Worm (Caenorhabditis elegans) whole organism, young adult: ENCODE results near the gene grwd-1.

ENCODE experiments used
- B0261.1 ChIP-seq: sonication (generic microtip); optimal IDR thresholded peaks from 2 replicates; lab custom pipeline; 2016; ENCODE audit warnings: mild to moderate bottlenecking, missing genetic modification characterization, moderate library complexity, missing compliant biosample characterization
- D2030.7 ChIP-seq: fragments of 200-800 bp; sonication (Bioruptor generic); IDR thresholded peaks from 2 replicates; pipeline ENCODE4 v1.3.6; 2022; ENCODE audit warnings: missing genetic modification reagents, missing genetic modification characterization, missing compliant biosample characterization
- F33H1.4 ChIP-seq: fragments of 200-800 bp; sonication (Bioruptor generic); IDR thresholded peaks from 2 replicates; pipeline ENCODE4 v1.3.6; 2022; ENCODE audit warnings: missing genetic modification reagents, missing genetic modification characterization, missing compliant biosample characterization
- T07F8.4 ChIP-seq: sonication (generic microtip); optimal IDR thresholded peaks from 2 replicates; lab custom pipeline; 2016; ENCODE audit warnings: mild to moderate bottlenecking, missing genetic modification characterization, moderate library complexity, missing compliant biosample characterization
- ZK185.1 ChIP-seq: sonication (generic microtip); optimal IDR thresholded peaks from 2 replicates; lab custom pipeline; 2016; ENCODE audit warnings: mild to moderate bottlenecking, missing genetic modification characterization, missing compliant biosample characterization; ENCODE audit not compliant: poor library complexity, severe bottlenecking
- aptf-2 ChIP-seq: fragments of 200-800 bp; sonication (Bioruptor generic); conservative IDR thresholded peaks from 2 replicates; pipeline ENCODE4 v1.3.6; 2022; ENCODE audit warnings: missing genetic modification reagents, missing genetic modification characterization, missing compliant biosample characterization
- attf-5 ChIP-seq: fragments of 200-800 bp; sonication (Bioruptor generic); optimal IDR thresholded peaks from 2 replicates; lab custom pipeline; 2018; ENCODE audit warnings: mild to moderate bottlenecking, missing genetic modification characterization, missing compliant biosample characterization
- ceh-27 ChIP-seq: fragments of 200-800 bp; sonication (Bioruptor generic); optimal IDR thresholded peaks from 2 replicates; lab custom pipeline; 2018; ENCODE audit warnings: mild to moderate bottlenecking, missing genetic modification characterization, moderate library complexity, missing compliant biosample characterization
- ceh-40 ChIP-seq: fragments of 200-800 bp; sonication (Bioruptor generic); IDR thresholded peaks from 2 replicates; pipeline ENCODE4 v1.3.6; 2022; ENCODE audit warnings: missing genetic modification characterization, missing compliant biosample characterization
- ceh-91 ChIP-seq: fragments of 200-800 bp; sonication (Bioruptor generic); IDR thresholded peaks from 2 replicates; pipeline ENCODE4 v1.3.6; 2022; ENCODE audit warnings: missing genetic modification reagents, missing genetic modification characterization, missing compliant biosample characterization
- dox-1 ChIP-seq: fragments of 200-800 bp; sonication (Bioruptor generic); IDR thresholded peaks from 2 replicates; pipeline ENCODE4 v1.3.6; 2022; ENCODE audit warnings: missing genetic modification reagents, missing genetic modification characterization, missing compliant biosample characterization
- dpl-1 ChIP-seq: fragments of 150-350 bp; optimal IDR thresholded peaks from 2 replicates; lab custom pipeline; 2014; ENCODE audit warnings: missing biosample characterization, missing genetic modification reagents, missing genetic modification characterization
- efl-1 ChIP-seq: fragments of 150-350 bp; optimal IDR thresholded peaks from 2 replicates; lab custom pipeline; 2014; ENCODE audit warnings: missing biosample characterization, missing genetic modification reagents, missing genetic modification characterization
- egrh-3 ChIP-seq: fragments of 200-800 bp; sonication (Bioruptor generic); IDR thresholded peaks from 2 replicates; pipeline ENCODE4 v1.3.6; 2022; ENCODE audit warnings: missing genetic modification reagents, missing genetic modification characterization, missing compliant biosample characterization
- ekl-4 ChIP-seq: fragments of 200-800 bp; sonication (Bioruptor generic); IDR thresholded peaks from 2 replicates; pipeline ENCODE4 v1.3.6; 2022; ENCODE audit warnings: missing genetic modification reagents, missing genetic modification characterization, missing compliant biosample characterization
- ets-4 ChIP-seq: fragments of 200-800 bp; sonication (Bioruptor generic); optimal IDR thresholded peaks from 2 replicates; lab custom pipeline; 2018; ENCODE audit warnings: mild to moderate bottlenecking, missing genetic modification characterization, missing compliant biosample characterization
- him-1 ChIP-seq: sonication (generic microtip); optimal IDR thresholded peaks from 2 replicates; lab custom pipeline; 2016; ENCODE audit warnings: missing genotype, missing genetic modification reagents, missing genetic modification characterization, missing compliant biosample characterization
- hmg-1.2 ChIP-seq: fragments of 200-800 bp; sonication (Bioruptor generic); IDR thresholded peaks from 2 replicates; pipeline ENCODE4 v1.3.6; 2022; ENCODE audit warnings: missing genetic modification reagents, missing genetic modification characterization, missing compliant biosample characterization
- lin-26 ChIP-seq: fragments of 200-800 bp; sonication (Bioruptor generic); IDR thresholded peaks from 2 replicates; pipeline ENCODE4 v1.3.6; 2022; ENCODE audit warnings: missing genetic modification reagents, missing genetic modification characterization, missing compliant biosample characterization
- lin-35 ChIP-seq, 3 experiments: fragments of 150-350 bp in 2 of 3; sonication (generic microtip) in 1 of 3; optimal IDR thresholded peaks; 2 replicates each; lab custom pipeline; 2014 to 2018; ENCODE audit warnings: missing biosample characterization in 3 of 3, missing genetic modification characterization in 3 of 3, missing genetic modification reagents in 3 of 3
- lin-54 ChIP-seq: fragments of 200-800 bp; sonication (Bioruptor generic); optimal IDR thresholded peaks from 2 replicates; lab custom pipeline; 2018; ENCODE audit warnings: mild to moderate bottlenecking, missing genetic modification characterization, missing compliant biosample characterization
- lsl-1 ChIP-seq: fragments of 200-800 bp; sonication (Bioruptor generic); optimal IDR thresholded peaks from 2 replicates; lab custom pipeline; 2018; ENCODE audit warnings: mild to moderate bottlenecking, missing genetic modification characterization, moderate library complexity, missing compliant biosample characterization
- lsy-27 ChIP-seq: sonication (generic microtip); optimal IDR thresholded peaks from 2 replicates; lab custom pipeline; 2017; ENCODE audit warnings: missing genetic modification characterization, mild to moderate bottlenecking, missing compliant biosample characterization, antibody characterized with exemption, missing genotype, borderline replicate concordance; ENCODE audit not compliant: insufficient read depth
- madf-6 ChIP-seq: fragments of 200-800 bp; sonication (Bioruptor generic); IDR thresholded peaks from 2 replicates; pipeline ENCODE4 v1.3.6; 2022; ENCODE audit warnings: missing genetic modification reagents, missing genetic modification characterization, missing compliant biosample characterization
- madf-8 ChIP-seq: fragments of 200-800 bp; sonication (Bioruptor generic); conservative IDR thresholded peaks from 2 replicates; pipeline ENCODE4 v1.3.6; 2022; ENCODE audit warnings: missing genetic modification reagents, missing genetic modification characterization, missing compliant biosample characterization
- mcd-1 ChIP-seq: fragments of 200-800 bp; sonication (Bioruptor generic); IDR thresholded peaks from 2 replicates; pipeline ENCODE4 v1.3.6; 2022; ENCODE audit warnings: missing genetic modification reagents, missing genetic modification characterization, missing compliant biosample characterization
- nhr-120 ChIP-seq: fragments of 200-800 bp; sonication (Bioruptor generic); IDR thresholded peaks from 2 replicates; pipeline ENCODE4 v1.3.6; 2022; ENCODE audit warnings: missing genetic modification characterization, missing compliant biosample characterization
- nhr-179 ChIP-seq: sonication (generic microtip); optimal IDR thresholded peaks from 2 replicates; lab custom pipeline; 2016; ENCODE audit warnings: mild to moderate bottlenecking, missing genetic modification characterization, missing compliant biosample characterization
- nhr-80 ChIP-seq: sonication (generic microtip); optimal IDR thresholded peaks from 2 replicates; lab custom pipeline; 2016; ENCODE audit warnings: missing genetic modification characterization, missing compliant biosample characterization
- pha-4 ChIP-seq: fragments of 150-350 bp; sonication (generic microtip); optimal IDR thresholded peaks from 2 replicates; lab custom pipeline; 2014; ENCODE audit warnings: missing biosample characterization, missing genetic modification reagents, missing genetic modification characterization
- snpc-3.4 ChIP-seq: sonication (generic microtip); optimal IDR thresholded peaks from 2 replicates; lab custom pipeline; 2017; ENCODE audit warnings: missing genetic modification characterization, mild to moderate bottlenecking, missing compliant biosample characterization, antibody characterized with exemption, moderate library complexity, missing genotype, missing genetic modification reagents
- snpc-4 ChIP-seq, 5 experiments: fragments of 150-350 bp in 1 of 5; sonication (generic microtip) in 4 of 5; optimal IDR thresholded peaks; 2 replicates each; lab custom pipeline; 2014 to 2018; ENCODE audit warnings: missing genetic modification characterization in 5 of 5, missing biosample characterization in 3 of 5, antibody characterized with exemption in 2 of 5, mild to moderate bottlenecking in 2 of 5, missing compliant biosample characterization in 2 of 5, missing genotype in 2 of 5, moderate library complexity in 2 of 5, missing genetic modification reagents in 1 of 5
- somi-1 ChIP-seq: fragments of 200-800 bp; sonication (Bioruptor generic); optimal IDR thresholded peaks from 2 replicates; lab custom pipeline; 2018; ENCODE audit warnings: mild to moderate bottlenecking, missing genetic modification characterization, missing compliant biosample characterization
- tbx-9 ChIP-seq: sonication (generic microtip); optimal IDR thresholded peaks from 2 replicates; lab custom pipeline; 2016; ENCODE audit warnings: borderline replicate concordance, missing genetic modification characterization, inconsistent platforms, missing compliant biosample characterization
- tlf-1 ChIP-seq: fragments of 200-800 bp; sonication (Bioruptor generic); optimal IDR thresholded peaks from 2 replicates; lab custom pipeline; 2018; ENCODE audit warnings: mild to moderate bottlenecking, missing genetic modification characterization, missing compliant biosample characterization
- xnd-1 ChIP-seq: sonication (generic microtip); optimal IDR thresholded peaks from 2 replicates; lab custom pipeline; 2016; ENCODE audit warnings: missing genotype, missing genetic modification reagents, missing genetic modification characterization, missing compliant biosample characterization
- ztf-28 ChIP-seq: fragments of 200-800 bp; sonication (Bioruptor generic); IDR thresholded peaks from 2 replicates; pipeline ENCODE4 v1.3.6; 2022; ENCODE audit warnings: missing genetic modification reagents, missing genetic modification characterization, missing compliant biosample characterization

The grwd-1 gene

ce11 chrIII:5180588-5180987 is 27.3 kb downstream of the grwd-1 start:
- no peak for TF ChIP-seq lin-35 (GFP tag; optimal IDR thresholded peaks at IDR 0.05; lab: Kevin White, UChicago)
- no peak for TF ChIP-seq ztf-28
- no peak for TF ChIP-seq ceh-27
- TF ChIP-seq nhr-80 (tag; lab: Kevin White, UChicago): peak; percentile 57
- peak; percentile 33; the same call in 1 of the 2 replicates for TF ChIP-seq dox-1 (GFP tag; lab: Robert Waterston, UW)
- TF ChIP-seq ZK185.1: no peak

ce11 chrIII:5181217-5181616 is 28.0 kb downstream of the grwd-1 start:
- peak; percentile 68 for TF ChIP-seq madf-8 (GFP tag; lab: Robert Waterston, UW)
- TF ChIP-seq F33H1.4 (GFP tag; lab: Robert Waterston, UW): peak; percentile 26; the same call in 1 of the 2 replicates
- TF ChIP-seq tlf-1 (GFP tag; lab: Kevin White, UChicago): peak; percentile 52
- TF ChIP-seq ceh-91 (GFP tag; lab: Robert Waterston, UW): peak; percentile 67
- peak; percentile 86 for TF ChIP-seq efl-1 (GFP tag; lab: Kevin White, UChicago)
- TF ChIP-seq lin-26 (GFP tag; lab: Robert Waterston, UW): 0 out of 2 replicates have a peak, but pooled peaks have one; percentile 47
- peak; percentile 64 for TF ChIP-seq xnd-1
- TF ChIP-seq lin-54 (GFP tag; lab: Kevin White, UChicago): peak; percentile 45
- peak; percentile 66 for TF ChIP-seq dox-1 (GFP tag; lab: Robert Waterston, UW)
- peak; percentile 54; the same call in 1 of the 2 replicates for TF ChIP-seq ekl-4 (GFP tag; lab: Robert Waterston, UW)
- no peak for TF ChIP-seq somi-1 (GFP tag; lab: Kevin White, UChicago)
- TF ChIP-seq egrh-3 (GFP tag; lab: Robert Waterston, UW): no peak
- no peak for TF ChIP-seq snpc-3.4 (tag; lab: Kevin White, UChicago)
- TF ChIP-seq mcd-1 (GFP tag; lab: Robert Waterston, UW): peak; percentile 47; the same call in 1 of the 2 replicates
- TF ChIP-seq aptf-2 (GFP tag; lab: Robert Waterston, UW): 0 out of 2 replicates have a peak, but pooled peaks have one; percentile 45
- TF ChIP-seq dpl-1: peak; percentile 12
- TF ChIP-seq D2030.7: peak; percentile 67
- peak; percentile 86 for TF ChIP-seq madf-6 (GFP tag; lab: Robert Waterston, UW)
- TF ChIP-seq lsl-1: peak; percentile 67
- TF ChIP-seq him-1 (tag; lab: Kevin White, UChicago): peak; percentile 17
- no peak for TF ChIP-seq nhr-179 (tag; lab: Kevin White, UChicago)

DNA sequence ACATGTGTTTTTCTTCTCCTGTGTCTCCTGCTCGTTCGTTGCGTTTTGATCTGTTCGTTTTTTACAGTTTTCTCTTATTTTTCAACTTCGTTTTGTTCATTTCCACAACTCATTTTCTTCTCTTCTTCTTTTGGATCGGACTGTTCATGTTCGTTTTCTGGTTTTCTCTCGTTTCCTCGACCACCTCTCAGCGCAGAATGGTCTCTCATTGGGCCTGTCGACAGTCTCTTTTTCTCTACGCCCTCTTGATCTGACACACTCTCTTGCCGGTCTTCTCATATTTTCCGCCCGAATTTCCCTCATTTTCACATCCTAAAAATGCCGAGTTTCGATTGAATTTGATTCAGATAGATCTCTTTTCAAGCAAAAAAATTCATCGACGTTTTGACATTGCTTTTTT is 28.4 kb downstream of the grwd-1 start:
- TF ChIP-seq hmg-1.2 (GFP tag; lab: Robert Waterston, UW) (peak; percentile 74; the same call in 1 of the 2 replicates), snpc-4 (GFP tag; optimal IDR thresholded peaks at IDR 0.05; lab: Kevin White, UChicago) (no peak), snpc-4 (tag; optimal IDR thresholded peaks at IDR 0.05; lab: Kevin White, UChicago) (no peak), nhr-120 (no peak), B0261.1 (no peak), T07F8.4 (tag; lab: Kevin White, UChicago) (no peak), D2030.7 (no peak), xnd-1 (no peak)
- TF ChIP-seq, all 124 proteins: peak for 1

- no peak for TF ChIP-seq lsy-27 (tag; lab: Kevin White, UChicago)
- no peak for TF ChIP-seq pha-4
- no peak for TF ChIP-seq madf-8 (GFP tag; lab: Robert Waterston, UW)
- no peak for TF ChIP-seq ets-4 (GFP tag; lab: Kevin White, UChicago)
- TF ChIP-seq ceh-40 (GFP tag; lab: Robert Waterston, UW): no peak
- no peak for TF ChIP-seq nhr-80 (tag; lab: Kevin White, UChicago)
- no peak for TF ChIP-seq attf-5 (GFP tag; lab: Kevin White, UChicago)
- TF ChIP-seq T07F8.4 (tag; lab: Kevin White, UChicago): no peak
- TF ChIP-seq tbx-9 (tag; lab: Kevin White, UChicago): no peak
These were observed 30.1 kb downstream of the grwd-1 start for ce11 chrIII:5183372-5183771.
